Worm (Caenorhabditis elegans) whole organism, L3 larva: Measurements from ENCODE around the gene cest-35.1.
A peak's percentile ranks its signal among the peaks of the same experiment; 100 is the strongest.

ENCODE experiments used
- R02D3.7 ChIP-seq: fragments of 150-350 bp; optimal IDR thresholded peaks from 2 replicates; lab custom pipeline; 2014; ENCODE audit warnings: missing biosample characterization, missing genetic modification characterization
- ZK546.5 ChIP-seq: sonication (generic microtip); optimal IDR thresholded peaks from 2 replicates; lab custom pipeline; 2017; ENCODE audit warnings: missing biosample characterization, missing genetic modification characterization
- aly-2 ChIP-seq: fragments of 150-350 bp; optimal IDR thresholded peaks from 2 replicates; lab custom pipeline; 2014; ENCODE audit warnings: missing biosample characterization, missing genetic modification characterization
- ama-1 ChIP-seq: fragments of 150-350 bp; optimal IDR thresholded peaks from 2 replicates; lab custom pipeline; 2018
- ceh-16 ChIP-seq: sonication (generic microtip); optimal IDR thresholded peaks from 2 replicates; lab custom pipeline; 2017; ENCODE audit warnings: missing biosample characterization, missing genetic modification characterization
- ceh-28 ChIP-seq: fragments of 150-350 bp; optimal IDR thresholded peaks from 2 replicates; lab custom pipeline; 2014; ENCODE audit warnings: missing biosample characterization, missing genetic modification reagents, missing genetic modification characterization
- daf-12 ChIP-seq: fragments of 150-350 bp; optimal IDR thresholded peaks from 2 replicates; lab custom pipeline; 2014; ENCODE audit warnings: missing biosample characterization, missing genetic modification reagents, missing genetic modification characterization
- egl-27 ChIP-seq: sonication (generic microtip); optimal IDR thresholded peaks from 4 replicates; lab custom pipeline; 2017; ENCODE audit warnings: missing biosample characterization, missing genetic modification reagents, missing genetic modification characterization
- egl-5 ChIP-seq: fragments of 150-350 bp; optimal IDR thresholded peaks from 2 replicates; lab custom pipeline; 2017; ENCODE audit warnings: missing biosample characterization, missing genetic modification reagents, missing genetic modification characterization, inconsistent platforms
- elt-1 ChIP-seq: fragments of 150-350 bp; optimal IDR thresholded peaks from 2 replicates; lab custom pipeline; 2014; ENCODE audit warnings: missing biosample characterization, missing genetic modification characterization
- eor-1 ChIP-seq, 2 experiments: fragments of 150-350 bp; optimal IDR thresholded peaks; 2 replicates each; lab custom pipeline; 2014 to 2018; ENCODE audit warnings: missing biosample characterization in 2 of 2, missing genetic modification characterization in 2 of 2
- fkh-10 ChIP-seq: sonication (generic microtip); optimal IDR thresholded peaks from 2 replicates; lab custom pipeline; 2017; ENCODE audit warnings: missing biosample characterization, missing genetic modification reagents, missing genetic modification characterization
- fos-1 ChIP-seq: fragments of 150-350 bp; optimal IDR thresholded peaks from 2 replicates; lab custom pipeline; 2014; ENCODE audit warnings: missing biosample characterization, missing genetic modification characterization
- hmg-11 ChIP-seq: sonication (generic microtip); optimal IDR thresholded peaks from 2 replicates; lab custom pipeline; 2016; ENCODE audit warnings: missing genetic modification characterization, missing compliant biosample characterization
- jun-1 ChIP-seq: fragments of 150-350 bp; optimal IDR thresholded peaks from 2 replicates; lab custom pipeline; 2014; ENCODE audit warnings: missing biosample characterization, missing genetic modification reagents, missing genetic modification characterization
- lin-15B ChIP-seq: fragments of 150-350 bp; optimal IDR thresholded peaks from 2 replicates; lab custom pipeline; 2014; ENCODE audit warnings: missing biosample characterization, missing genetic modification characterization
- lsy-12 ChIP-seq: sonication (generic microtip); optimal IDR thresholded peaks from 2 replicates; lab custom pipeline; 2016; ENCODE audit warnings: mild to moderate bottlenecking, missing genetic modification characterization, missing compliant biosample characterization
- mdl-1 ChIP-seq: fragments of 150-350 bp; optimal IDR thresholded peaks from 2 replicates; lab custom pipeline; 2014; ENCODE audit warnings: missing biosample characterization, missing genetic modification characterization
- mml-1 ChIP-seq: fragments of 150-350 bp; sonication (generic microtip); optimal IDR thresholded peaks from 3 replicates; lab custom pipeline; 2014; ENCODE audit warnings: missing biosample characterization, missing genetic modification characterization
- nhr-23 ChIP-seq: fragments of 150-350 bp; optimal IDR thresholded peaks from 2 replicates; lab custom pipeline; 2014; ENCODE audit warnings: missing biosample characterization, missing genetic modification reagents, missing genetic modification characterization
- nhr-237 ChIP-seq: fragments of 150-350 bp; optimal IDR thresholded peaks from 2 replicates; lab custom pipeline; 2014; ENCODE audit warnings: missing biosample characterization, missing genetic modification characterization
- nhr-28 ChIP-seq: fragments of 150-350 bp; optimal IDR thresholded peaks from 2 replicates; lab custom pipeline; 2014; ENCODE audit warnings: missing biosample characterization, missing genetic modification characterization
- nhr-43 ChIP-seq: sonication (generic microtip); optimal IDR thresholded peaks from 2 replicates; lab custom pipeline; 2016; ENCODE audit warnings: mild to moderate bottlenecking, missing genetic modification characterization, missing compliant biosample characterization; ENCODE audit not compliant: poor library complexity, severe bottlenecking
- nhr-76 ChIP-seq: fragments of 150-350 bp; sonication (generic microtip); optimal IDR thresholded peaks from 5 replicates; lab custom pipeline; 2014; ENCODE audit warnings: missing biosample characterization, missing genetic modification characterization
- pha-4 ChIP-seq: fragments of 150-350 bp; optimal IDR thresholded peaks from 2 replicates; lab custom pipeline; 2014; ENCODE audit warnings: missing biosample characterization, missing genetic modification reagents, missing genetic modification characterization
- pqm-1 ChIP-seq: fragments of 150-350 bp; optimal IDR thresholded peaks from 2 replicates; lab custom pipeline; 2017; ENCODE audit warnings: missing biosample characterization, missing genetic modification characterization, inconsistent platforms
- sea-2 ChIP-seq: fragments of 150-350 bp; sonication (generic microtip); optimal IDR thresholded peaks from 4 replicates; lab custom pipeline; 2014; ENCODE audit warnings: missing biosample characterization, missing genetic modification reagents, missing genetic modification characterization
- snpc-4 ChIP-seq: fragments of 150-350 bp; optimal IDR thresholded peaks from 2 replicates; lab custom pipeline; 2014; ENCODE audit warnings: missing biosample characterization, missing genetic modification characterization
- tbx-2 ChIP-seq: sonication (generic microtip); optimal IDR thresholded peaks from 2 replicates; lab custom pipeline; 2016; ENCODE audit warnings: mild to moderate bottlenecking, missing genetic modification characterization, missing compliant biosample characterization
- unc-39 ChIP-seq: sonication (generic microtip); optimal IDR thresholded peaks from 4 replicates; lab custom pipeline; 2017; ENCODE audit warnings: missing biosample characterization, missing genetic modification characterization
- zag-1 ChIP-seq: fragments of 150-350 bp; optimal IDR thresholded peaks from 2 replicates; lab custom pipeline; 2014; ENCODE audit warnings: missing biosample characterization, missing genetic modification characterization
- ztf-11 ChIP-seq: fragments of 150-350 bp; optimal IDR thresholded peaks from 2 replicates; lab custom pipeline; 2014; ENCODE audit warnings: missing biosample characterization, missing genetic modification characterization
- ztf-4 ChIP-seq: fragments of 150-350 bp; optimal IDR thresholded peaks from 2 replicates; lab custom pipeline; 2014; ENCODE audit warnings: missing biosample characterization, missing genetic modification characterization

Gene cest-35.1

ce11 chrV:5243036-5243435 lies at the start of gene cest-35.1:
cest-35.1 (minus strand) TSS chrV:5243136.
- TF ChIP-seq nhr-23 (tag; lab: Kevin White, UChicago) = no peak
- no peak for TF ChIP-seq R02D3.7 (tag; lab: Kevin White, UChicago)
- no peak for TF ChIP-seq egl-5 (tag; lab: Kevin White, UChicago)
- TF ChIP-seq mml-1 (tag; lab: Kevin White, UChicago) = no peak
- TF ChIP-seq mdl-1 = no peak
- no peak for TF ChIP-seq jun-1 (tag; lab: Kevin White, UChicago)
- TF ChIP-seq ZK546.5 (tag; lab: Kevin White, UChicago) = no peak
- no peak for TF ChIP-seq nhr-28 (tag; lab: Kevin White, UChicago)
- TF ChIP-seq ceh-28 = no peak
- no peak for TF ChIP-seq ztf-4
- TF ChIP-seq eor-1 (tag; optimal IDR thresholded peaks at IDR 0.05; lab: Kevin White, UChicago) = no peak
- no peak for TF ChIP-seq ztf-11 (tag; lab: Kevin White, UChicago)
- TF ChIP-seq nhr-43 (tag; lab: Kevin White, UChicago) = no peak
- no peak for TF ChIP-seq elt-1 (tag; lab: Kevin White, UChicago)
- TF ChIP-seq fkh-10 (GFP tag; lab: Kevin White, UChicago) = no peak
- no peak for TF ChIP-seq nhr-76
- no peak for TF ChIP-seq tbx-2
- TF ChIP-seq egl-27 (tag; lab: Kevin White, UChicago) = no peak

- TF ChIP-seq snpc-4 (tag; lab: Kevin White, UChicago) = no peak
- no peak for TF ChIP-seq ceh-16
- TF ChIP-seq sea-2 (GFP tag; lab: Kevin White, UChicago) = no peak
- TF ChIP-seq daf-12 (tag; lab: Kevin White, UChicago) = no peak
- no peak for TF ChIP-seq mdl-1
Measured at ce11 chrV:5288676-5289075, 45.7 kb upstream of the cest-35.1 start.

- no peak for TF ChIP-seq zag-1 (tag; lab: Kevin White, UChicago)
- no peak for TF ChIP-seq sea-2 (GFP tag; lab: Kevin White, UChicago)
- TF ChIP-seq pqm-1 (tag; lab: Kevin White, UChicago) = no peak
- TF ChIP-seq nhr-28 (tag; lab: Kevin White, UChicago) = no peak
- no peak for TF ChIP-seq aly-2
Measured at ce11 chrV:5287273-5287672, 44.3 kb upstream of the cest-35.1 start, which contains the start of gene Y49G5A.1. Y49G5A.1 (minus strand) TSS chrV:5287373.

- TF ChIP-seq lsy-12 (tag; lab: Kevin White, UChicago) = peak; percentile 67
- peak; percentile 10 for TF ChIP-seq nhr-43 (tag; lab: Kevin White, UChicago)
Measured at ce11 chrV:5284270-5284980, 41.5 kb upstream of the cest-35.1 start.

- TF ChIP-seq pqm-1 (tag; lab: Kevin White, UChicago) (no peak), nhr-43 (tag; lab: Kevin White, UChicago) (no peak), eor-1 (tag; optimal IDR thresholded peaks at IDR 0.05; lab: Kevin White, UChicago) (no peak), unc-39 (no peak), daf-12 (tag; lab: Kevin White, UChicago) (no peak), R02D3.7 (tag; lab: Kevin White, UChicago) (no peak), snpc-4 (tag; lab: Kevin White, UChicago) (no peak), pha-4 (tag; lab: Kevin White, UChicago) (no peak), hmg-11 (tag; lab: Kevin White, UChicago) (no peak)
Measured at ce11 chrV:5278001-5278400, 35.1 kb upstream of the cest-35.1 start, which contains the start of gene B0238.9. B0238.9 (minus strand) TSS chrV:5278101.

ce11 chrV:5275426-5276007 lies 32.6 kb upstream of the cest-35.1 start:
- TF ChIP-seq lin-15B (tag; lab: Kevin White, UChicago) = no peak
- TF ChIP-seq jun-1 (tag; lab: Kevin White, UChicago) = no peak
- no peak for TF ChIP-seq fos-1 (tag; lab: Kevin White, UChicago)
- no peak for TF ChIP-seq R02D3.7 (tag; lab: Kevin White, UChicago)
- peak; percentile 39 for TF ChIP-seq nhr-43 (tag; lab: Kevin White, UChicago)
- TF ChIP-seq ama-1 (lab: Kevin White, UChicago) = peak; percentile 23
- no peak for TF ChIP-seq nhr-237 (tag; lab: Kevin White, UChicago)
